Fruit fly (Drosophila melanogaster) whole organism, adult: Measurements from ENCODE around the gene Ripalpha.

Source experiments
- CG11617 ChIP-seq: fragments of 200-800 bp; sonication (Bioruptor generic); optimal IDR thresholded peaks from 2 replicates; lab custom pipeline; 2017; ENCODE audit warnings: mild to moderate bottlenecking, missing biosample characterization, missing genetic modification reagents, missing genetic modification characterization
- Crg-1 ChIP-seq: fragments of 200-800 bp; sonication (Bioruptor generic); optimal IDR thresholded peaks from 2 replicates; lab custom pipeline; 2016; ENCODE audit warnings: missing biosample characterization, missing genetic modification characterization
- kay ChIP-seq: fragments of 200-800 bp; sonication (Bioruptor generic); peaks from one replicate; lab custom pipeline; 2016; ENCODE audit warnings: missing biosample characterization, missing genetic modification characterization, borderline replicate concordance

- peak; percentile 98 for TF ChIP-seq CG11617 (GFP tag; lab: Kevin White, UChicago)
- TF ChIP-seq Crg-1 (GFP tag; lab: Kevin White, UChicago): peak; percentile 99
- no peak for TF ChIP-seq kay (GFP tag; lab: Kevin White, UChicago)
These were observed at the start of gene Ripalpha, which contains the start of gene RpL7 for dm6 chr2L:10200847-10201246.
